Worm (Caenorhabditis elegans): ENCODE measurements around the gene fbxa-157.

ce11 chrV:17891317-17891716 lies 8.3 kb upstream of the fbxa-157 start:
- no peak for TF ChIP-seq lsy-2 (tag; optimal IDR thresholded peaks at IDR 0.05)
- TF ChIP-seq nhr-237 (tag; optimal IDR thresholded peaks at IDR 0.05): no peak
- no peak for TF ChIP-seq sptf-1 (tag; optimal IDR thresholded peaks at IDR 0.05)
- TF ChIP-seq ces-1 (GFP tag; optimal IDR thresholded peaks at IDR 0.05): no peak
- no peak for TF ChIP-seq nhr-76 (tag; optimal IDR thresholded peaks at IDR 0.05)
- no peak for TF ChIP-seq mep-1 (tag; optimal IDR thresholded peaks at IDR 0.05)
- TF ChIP-seq zip-8 (tag; optimal IDR thresholded peaks at IDR 0.05): no peak
- no peak for TF ChIP-seq unc-39 (tag; optimal IDR thresholded peaks at IDR 0.05)

Measured in whole organism, mixed stage, embryonic.